Worm (Caenorhabditis elegans): ENCODE data around the gene try-11.

DNA sequence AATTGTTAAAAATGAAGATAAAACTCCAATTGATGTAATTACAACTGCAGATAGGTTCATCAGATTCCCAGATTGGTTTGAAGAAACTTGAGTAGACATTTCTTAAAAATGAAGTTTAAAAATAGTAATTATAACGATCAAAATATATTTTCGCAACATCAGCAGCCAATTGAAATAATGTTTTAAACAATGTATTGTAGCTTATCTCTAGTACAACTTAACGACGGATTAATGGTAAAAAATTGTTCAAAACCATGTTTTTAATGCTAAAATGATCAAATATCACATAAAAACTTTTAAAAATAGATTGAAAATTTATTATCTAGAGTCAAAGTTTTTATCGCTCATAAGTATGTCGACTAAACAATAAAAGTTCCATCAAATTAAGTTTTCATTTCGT lies 43.7 kb downstream of the try-11 start, which contains the start of gene srbc-11:
- TF ChIP-seq hnd-1 (tag; optimal IDR thresholded peaks at IDR 0.05), result no peak
- TF ChIP-seq F13C5.2 (tag; optimal IDR thresholded peaks at IDR 0.05), result no peak
- no peak for TF ChIP-seq B0310.2 (tag; optimal IDR thresholded peaks at IDR 0.05)
- no peak for TF ChIP-seq scrt-1 (GFP tag; IDR thresholded peaks at IDR 0.05)
- TF ChIP-seq tbx-37 (GFP tag; conservative IDR thresholded peaks at IDR 0.05), result no peak
- no peak for TF ChIP-seq flt-1 (GFP tag; IDR thresholded peaks at IDR 0.05)
- TF ChIP-seq ama-1 (optimal IDR thresholded peaks at IDR 0.05), result no peak
- no peak for TF ChIP-seq hmg-4 (GFP tag; optimal IDR thresholded peaks at IDR 0.05)
